Worm (Caenorhabditis elegans) whole organism, L3 larva: Measurements from ENCODE around the gene hpo-39.

Experiments used
- jun-1 ChIP-seq: fragments of 150-350 bp; optimal IDR thresholded peaks from 2 replicates; lab custom pipeline; 2014; ENCODE audit warnings: missing biosample characterization, missing genetic modification reagents, missing genetic modification characterization
- nhr-11 ChIP-seq: fragments of 150-350 bp; optimal IDR thresholded peaks from 2 replicates; lab custom pipeline; 2014; ENCODE audit warnings: missing biosample characterization, missing genetic modification characterization
- nhr-25 ChIP-seq: sonication (generic microtip); optimal IDR thresholded peaks from 2 replicates; lab custom pipeline; 2017; ENCODE audit warnings: missing biosample characterization, missing genetic modification characterization
- unc-62 ChIP-seq: fragments of 150-350 bp; sonication (generic microtip); optimal IDR thresholded peaks from 4 replicates; lab custom pipeline; 2014; ENCODE audit warnings: missing biosample characterization, missing genetic modification reagents, missing genetic modification characterization

ce11 chrV:4523844-4524243, 49.9 kb downstream of the hpo-39 start:
- no peak for TF ChIP-seq jun-1
- TF ChIP-seq nhr-25: no peak
- no peak for TF ChIP-seq unc-62
- TF ChIP-seq nhr-11 (tag; lab: Kevin White, UChicago): no peak
